Fruit fly (Drosophila melanogaster) whole organism, embryonic: ENCODE results near the gene CG1999.

Experiments used
- Asciz ChIP-seq: fragments of 200-800 bp; sonication (Bioruptor generic); optimal IDR thresholded peaks from 2 replicates; lab custom pipeline; 2017; ENCODE audit warnings: missing biosample characterization, mild to moderate bottlenecking, missing genetic modification characterization, missing genetic modification reagents
- Atf-2 ChIP-seq: fragments of 200-800 bp; sonication (Bioruptor generic); optimal IDR thresholded peaks from 2 replicates; lab custom pipeline; 2016; ENCODE audit warnings: missing biosample characterization, missing genetic modification characterization
- Atf3 ChIP-seq: fragments of 200-800 bp; sonication (Bioruptor generic); optimal IDR thresholded peaks from 3 replicates; lab custom pipeline; 2016; ENCODE audit warnings: missing biosample characterization, missing genetic modification characterization
- CG10431 ChIP-seq: fragments of 200-800 bp; sonication (Bioruptor generic); optimal IDR thresholded peaks from 3 replicates; lab custom pipeline; 2018; ENCODE audit warnings: missing biosample characterization, mild to moderate bottlenecking, missing genetic modification characterization
- CG10565 ChIP-seq: fragments of 200-800 bp; sonication (Bioruptor generic); optimal IDR thresholded peaks from 3 replicates; lab custom pipeline; 2016; ENCODE audit warnings: missing biosample characterization, mild to moderate bottlenecking, missing genetic modification characterization
- CG11247 ChIP-seq: fragments of 200-800 bp; sonication (Bioruptor generic); IDR thresholded peaks from 2 replicates; pipeline ENCODE4 v1.3.6; 2022; ENCODE audit warnings: missing biosample characterization, missing genetic modification characterization
- CG12155 ChIP-seq: fragments of 200-800 bp; sonication (Bioruptor generic); optimal IDR thresholded peaks from 3 replicates; lab custom pipeline; 2016; ENCODE audit warnings: missing biosample characterization, missing genetic modification characterization
- CG13287 ChIP-seq: fragments of 200-800 bp; sonication (Bioruptor generic); IDR thresholded peaks from 2 replicates; pipeline ENCODE4 v1.3.6; 2022; ENCODE audit warnings: missing biosample characterization, missing genetic modification characterization; ENCODE audit not compliant: partially characterized antibody
- CG1647 ChIP-seq: fragments of 200-800 bp; sonication (Bioruptor generic); optimal IDR thresholded peaks from 3 replicates; lab custom pipeline; 2016; ENCODE audit warnings: missing biosample characterization, missing genetic modification characterization
- CG16779 ChIP-seq: fragments of 200-800 bp; sonication (Bioruptor generic); IDR thresholded peaks from 2 replicates; pipeline ENCODE4 v1.3.6; 2022; ENCODE audit warnings: missing biosample characterization, missing genetic modification characterization
- CG18764 ChIP-seq: fragments of 200-800 bp; sonication (Bioruptor generic); optimal IDR thresholded peaks from 3 replicates; lab custom pipeline; 2016; ENCODE audit warnings: missing biosample characterization, missing genetic modification characterization
- CG31224 ChIP-seq: fragments of 200-800 bp; sonication (Bioruptor generic); IDR thresholded peaks from 2 replicates; pipeline ENCODE4 v1.3.6; 2022; ENCODE audit warnings: missing biosample characterization, missing genetic modification characterization
- CG31365 ChIP-seq: fragments of 200-800 bp; sonication (Bioruptor generic); optimal IDR thresholded peaks from 2 replicates; lab custom pipeline; 2018; ENCODE audit warnings: missing biosample characterization, mild to moderate bottlenecking, missing genetic modification characterization
- CG42726 ChIP-seq: fragments of 200-800 bp; sonication (Bioruptor generic); IDR thresholded peaks from 2 replicates; pipeline ENCODE4 v1.3.6; 2022; ENCODE audit warnings: missing biosample characterization, missing genetic modification characterization; ENCODE audit not compliant: partially characterized antibody
- CG4360 ChIP-seq: fragments of 200-800 bp; sonication (Bioruptor generic); IDR thresholded peaks from 2 replicates; pipeline ENCODE4 v1.3.6; 2022; ENCODE audit warnings: missing biosample characterization, missing genetic modification characterization
- CG4404 ChIP-seq: fragments of 200-800 bp; sonication (Bioruptor generic); IDR thresholded peaks from 2 replicates; pipeline ENCODE4 v1.3.6; 2022; ENCODE audit warnings: missing biosample characterization, missing genetic modification characterization
- CG6272 ChIP-seq: fragments of 200-800 bp; sonication (Bioruptor generic); IDR thresholded peaks from 2 replicates; pipeline ENCODE4 v1.3.6; 2022; ENCODE audit warnings: missing biosample characterization, missing genetic modification characterization
- CG6765 ChIP-seq: fragments of 200-800 bp; sonication (Bioruptor generic); optimal IDR thresholded peaks from 3 replicates; lab custom pipeline; 2017; ENCODE audit warnings: missing biosample characterization, mild to moderate bottlenecking, missing genetic modification characterization
- CG7357 ChIP-seq: fragments of 200-800 bp; sonication (Bioruptor generic); IDR thresholded peaks from 3 replicates; pipeline ENCODE4 v1.3.6; 2022; ENCODE audit warnings: missing biosample characterization, missing genetic modification characterization
- CG8281 ChIP-seq: fragments of 200-800 bp; sonication (Bioruptor generic); optimal IDR thresholded peaks from 2 replicates; lab custom pipeline; 2018; ENCODE audit warnings: missing biosample characterization, mild to moderate bottlenecking, missing genetic modification characterization, moderate library complexity
- CG8944 ChIP-seq: fragments of 200-800 bp; sonication (Bioruptor generic); optimal IDR thresholded peaks from 3 replicates; lab custom pipeline; 2016; ENCODE audit warnings: missing biosample characterization, missing genetic modification characterization
- CHES-1-like ChIP-seq: fragments of 200-800 bp; sonication (Bioruptor generic); optimal IDR thresholded peaks from 2 replicates; lab custom pipeline; 2016; ENCODE audit warnings: missing biosample characterization, missing genetic modification characterization
- CTCF ChIP-seq: fragments of 200-800 bp; sonication (Bioruptor generic); optimal IDR thresholded peaks from 2 replicates; lab custom pipeline; 2017; ENCODE audit warnings: missing biosample characterization, mild to moderate bottlenecking, missing genetic modification characterization, moderate library complexity
- D ChIP-seq, 2 experiments: fragments of 200-800 bp in 1 of 2; fragments of >200 bp in 1 of 2; sonication (Bioruptor generic) in 1 of 2; optimal IDR thresholded peaks; 2 replicates in 1 of 2; 3 replicates in 1 of 2; lab custom pipeline; 2017; ENCODE audit warnings: mild to moderate bottlenecking in 1 of 2, missing biosample characterization in 1 of 2, missing genetic modification characterization in 1 of 2, missing genetic modification reagents in 1 of 2
- Deaf1 ChIP-seq: fragments of 200-800 bp; optimal IDR thresholded peaks from 3 replicates; lab custom pipeline; 2019; ENCODE audit warnings: missing biosample characterization, mild to moderate bottlenecking, missing genetic modification characterization, moderate library complexity
- ERR ChIP-seq: fragments of 200-800 bp; sonication (Bioruptor generic); optimal IDR thresholded peaks from 2 replicates; lab custom pipeline; 2016; ENCODE audit warnings: missing biosample characterization, missing genetic modification characterization
- Gsc ChIP-seq: fragments of 200-800 bp; sonication (Bioruptor generic); IDR thresholded peaks from 2 replicates; pipeline ENCODE4 v1.3.6; 2022; ENCODE audit warnings: missing biosample characterization, missing genetic modification characterization
- Hsf ChIP-seq: fragments of 200-800 bp; sonication (Bioruptor generic); optimal IDR thresholded peaks from 3 replicates; lab custom pipeline; 2016; ENCODE audit warnings: missing biosample characterization, missing genetic modification characterization
- Max ChIP-seq: fragments of 200-800 bp; sonication (Bioruptor generic); optimal IDR thresholded peaks from 2 replicates; lab custom pipeline; 2016; ENCODE audit warnings: missing biosample characterization, mild to moderate bottlenecking, missing genetic modification characterization
- Neu2 ChIP-seq: fragments of 200-800 bp; sonication (Bioruptor generic); optimal IDR thresholded peaks from 3 replicates; lab custom pipeline; 2016; ENCODE audit warnings: missing biosample characterization, missing genetic modification characterization, borderline replicate concordance
- Oli ChIP-seq: fragments of 200-800 bp; sonication (Bioruptor generic); optimal IDR thresholded peaks from 2 replicates; lab custom pipeline; 2018; ENCODE audit warnings: missing biosample characterization, mild to moderate bottlenecking, missing genetic modification characterization, moderate library complexity
- PHDP ChIP-seq: fragments of 200-800 bp; sonication (Bioruptor generic); optimal IDR thresholded peaks from 3 replicates; lab custom pipeline; 2018; ENCODE audit warnings: missing biosample characterization, mild to moderate bottlenecking, missing genetic modification characterization, moderate library complexity
- Pdp1 ChIP-seq, 2 experiments: fragments of 200-800 bp; sonication (Bioruptor generic); optimal IDR thresholded peaks; 3 replicates each; lab custom pipeline; 2016; ENCODE audit warnings: missing biosample characterization in 2 of 2, missing genetic modification characterization in 2 of 2, mild to moderate bottlenecking in 1 of 2, moderate library complexity in 1 of 2
- Side ChIP-seq: fragments of 200-800 bp; sonication (Bioruptor generic); optimal IDR thresholded peaks from 2 replicates; lab custom pipeline; 2016; ENCODE audit warnings: missing biosample characterization, missing genetic modification characterization
- al ChIP-seq: fragments of 200-800 bp; sonication (Bioruptor generic); IDR thresholded peaks from 2 replicates; pipeline ENCODE4 v1.3.6; 2022; ENCODE audit warnings: missing biosample characterization, missing genetic modification characterization
- btn ChIP-seq: fragments of 200-800 bp; sonication (Bioruptor generic); optimal IDR thresholded peaks from 2 replicates; lab custom pipeline; 2016; ENCODE audit warnings: missing biosample characterization, missing genetic modification characterization
- caup ChIP-seq: fragments of 200-800 bp; sonication (Bioruptor generic); optimal IDR thresholded peaks from 3 replicates; lab custom pipeline; 2017; ENCODE audit warnings: missing biosample characterization, mild to moderate bottlenecking, missing genetic modification characterization, moderate library complexity; ENCODE audit not compliant: severe bottlenecking
- croc ChIP-seq: fragments of 200-800 bp; sonication (Bioruptor generic); conservative IDR thresholded peaks from 3 replicates; pipeline ENCODE4 v1.3.6; 2022; ENCODE audit warnings: missing biosample characterization, missing genetic modification characterization
- dysf ChIP-seq: fragments of 200-800 bp; sonication (Bioruptor generic); IDR thresholded peaks from 3 replicates; pipeline ENCODE4 v1.3.6; 2022; ENCODE audit warnings: missing biosample characterization, missing genetic modification characterization
- ewg ChIP-seq: fragments of 200-800 bp; sonication (Bioruptor generic); optimal IDR thresholded peaks from 3 replicates; lab custom pipeline; 2017; ENCODE audit warnings: mild to moderate bottlenecking, missing biosample characterization, missing genetic modification reagents, missing genetic modification characterization
- gcm ChIP-seq: fragments of 200-800 bp; sonication (Bioruptor generic); optimal IDR thresholded peaks from 2 replicates; lab custom pipeline; 2019; ENCODE audit warnings: missing biosample characterization, mild to moderate bottlenecking, missing genetic modification characterization, moderate library complexity
- gsb ChIP-seq: fragments of 200-800 bp; sonication (Bioruptor generic); IDR thresholded peaks from 2 replicates; pipeline ENCODE4 v1.3.6; 2022; ENCODE audit warnings: missing biosample characterization, missing genetic modification characterization
- inv ChIP-seq: fragments of 200-800 bp; sonication (Bioruptor generic); IDR thresholded peaks from 2 replicates; pipeline ENCODE4 v1.3.6; 2022; ENCODE audit warnings: missing biosample characterization, missing genetic modification characterization; ENCODE audit not compliant: partially characterized antibody
- lab ChIP-seq: fragments of 200-800 bp; sonication (Bioruptor generic); optimal IDR thresholded peaks from 3 replicates; lab custom pipeline; 2017; ENCODE audit warnings: missing biosample characterization, missing genetic modification characterization, mild to moderate bottlenecking, moderate library complexity, missing genetic modification reagents
- nerfin-1 ChIP-seq: fragments of 200-800 bp; sonication (Bioruptor generic); optimal IDR thresholded peaks from 3 replicates; lab custom pipeline; 2019; ENCODE audit warnings: missing biosample characterization, mild to moderate bottlenecking, missing genetic modification characterization, moderate library complexity
- pb ChIP-seq: fragments of 200-800 bp; sonication (Bioruptor generic); optimal IDR thresholded peaks from 3 replicates; lab custom pipeline; 2016; ENCODE audit warnings: missing biosample characterization, missing genetic modification characterization
- rib ChIP-seq: fragments of 200-800 bp; sonication (Bioruptor generic); IDR thresholded peaks from 2 replicates; pipeline ENCODE4 v1.3.6; 2022; ENCODE audit warnings: missing biosample characterization, missing genetic modification characterization
- sc ChIP-seq, 3 experiments: fragments of >200 bp in 2 of 3; fragments of 200-800 bp in 1 of 3; sonication (Bioruptor generic) in 1 of 3; optimal IDR thresholded peaks; 2 replicates in 2 of 3; 3 replicates in 1 of 3; lab custom pipeline; 2017; ENCODE audit warnings: mild to moderate bottlenecking in 1 of 3, missing biosample characterization in 1 of 3, missing genetic modification characterization in 1 of 3, missing genetic modification reagents in 1 of 3
- tin ChIP-seq: fragments of 200-800 bp; sonication (Bioruptor generic); optimal IDR thresholded peaks from 3 replicates; lab custom pipeline; 2016; ENCODE audit warnings: missing biosample characterization, missing genetic modification characterization
- ttk ChIP-seq: fragments of 200-800 bp; sonication (Bioruptor generic); IDR thresholded peaks from 2 replicates; pipeline ENCODE4 v2.1.2; 2022; ENCODE audit warnings: missing biosample characterization, missing genetic modification characterization

CG1999 gene

dm6 chrX:7324816-7325246 is 33.8 kb upstream of the CG1999 start (continued):
- TF ChIP-seq PHDP (tag; lab: Kevin White, UChicago) (peak; percentile 97), CG31365 (peak; percentile 85), Hsf (GFP tag; lab: Kevin White, UChicago) (peak; percentile 93), Max (GFP tag; lab: Kevin White, UChicago) (peak; percentile 93), ERR (GFP tag; lab: Kevin White, UChicago) (peak; percentile 14), Neu2 (no peak), ewg (peak; percentile 92), Atf-2 (GFP tag; lab: Kevin White, UChicago) (peak; percentile 70), Gsc (GFP tag; lab: Robert Waterston, UW) (peak; percentile 82), tin (GFP tag; lab: Kevin White, UChicago) (peak; percentile 95), sc (optimal IDR thresholded peaks at IDR 0.05; lab: Kevin White, UChicago) (no peak), sc (GFP tag; optimal IDR thresholded peaks at IDR 0.05; lab: Kevin White, UChicago) (peak; percentile 95), nerfin-1 (tag; lab: Kevin White, UChicago) (peak; percentile 96), CG31224 (GFP tag; lab: Robert Waterston, UW) (peak; percentile 81), CG7357 (GFP tag; lab: Robert Waterston, UW) (peak; percentile 85), CG8944 (GFP tag; lab: Kevin White, UChicago) (peak; percentile 57), dysf (GFP tag; lab: Robert Waterston, UW) (peak; percentile 97), CG16779 (peak; percentile 65), D (optimal IDR thresholded peaks at IDR 0.05; lab: Kevin White, UChicago) (no peak), D (GFP tag; optimal IDR thresholded peaks at IDR 0.05; lab: Kevin White, UChicago) (peak; percentile 97), pb (GFP tag; lab: Kevin White, UChicago) (peak; percentile 45), CG11247 (peak; percentile 88), Side (GFP tag; lab: Kevin White, UChicago) (peak; percentile 67), CG6272 (peak; percentile 89), croc (peak; percentile 95), CG1647 (GFP tag; lab: Kevin White, UChicago) (peak; percentile 66), CG6765 (GFP tag; lab: Kevin White, UChicago) (peak; percentile 80), caup (GFP tag; lab: Kevin White, UChicago) (peak; percentile 92), CG10431 (GFP tag; lab: Kevin White, UChicago) (peak; percentile 94), gcm (GFP tag; lab: Kevin White, UChicago) (peak; percentile 98), CG42726 (GFP tag; lab: Robert Waterston, UW) (no peak), lab (peak; percentile 97), CTCF (GFP tag; lab: Kevin White, UChicago) (peak; percentile 68), al (GFP tag; lab: Robert Waterston, UW) (peak; percentile 78), CG10565 (peak; percentile 80), Deaf1 (tag; lab: Kevin White, UChicago) (peak; percentile 84), CG4360 (GFP tag; lab: Robert Waterston, UW) (peak; percentile 73), rib (peak; percentile 79), Asciz (GFP tag; lab: Kevin White, UChicago) (peak; percentile 96), ttk (GFP tag; lab: Robert Waterston, UW) (peak; percentile 94), CG13287 (GFP tag; lab: Robert Waterston, UW) (no peak), Atf3 (GFP tag; lab: Kevin White, UChicago) (peak; percentile 54), CG8281 (tag; lab: Kevin White, UChicago) (peak; percentile 87), Pdp1 (GFP tag; optimal IDR thresholded peaks at IDR 0.05; lab: Kevin White, UChicago) (peak; percentile 85 to 88), inv (GFP tag; lab: Robert Waterston, UW) (no peak), CG18764 (peak; percentile 91), CHES-1-like (GFP tag; lab: Kevin White, UChicago) (peak; percentile 38), CG12155 (GFP tag; lab: Kevin White, UChicago) (peak; percentile 88), gsb (GFP tag; lab: Robert Waterston, UW) (peak; percentile 80), btn (GFP tag; lab: Kevin White, UChicago) (peak; percentile 66), CG4404 (peak; percentile 91), Oli (tag; lab: Kevin White, UChicago) (peak; percentile 98)
